Fruit fly (Drosophila melanogaster): Measurements from ENCODE around the gene Mic26-27.

dm6 chr3R:16190782-16191181 is 44.1 kb upstream of the Mic26-27 start:
- TF ChIP-seq CG8478 (optimal IDR thresholded peaks at IDR 0.05) (no peak), CTCF (optimal IDR thresholded peaks at IDR 0.05) (no peak)

Data from S2 (cell line).